Worm (Caenorhabditis elegans) whole organism, young adult: ENCODE measurements around the gene laf-1.
A peak's percentile ranks its signal among the peaks of the same experiment; 100 is the strongest.

ENCODE experiments used
- D2030.7 ChIP-seq: fragments of 200-800 bp; sonication (Bioruptor generic); IDR thresholded peaks from 2 replicates; pipeline ENCODE4 v1.3.6; 2022; ENCODE audit warnings: missing genetic modification reagents, missing genetic modification characterization, missing compliant biosample characterization
- F22D6.2 ChIP-seq: sonication (generic microtip); optimal IDR thresholded peaks from 2 replicates; lab custom pipeline; 2016; ENCODE audit warnings: mild to moderate bottlenecking, missing genetic modification characterization, missing compliant biosample characterization
- F49E8.2 ChIP-seq: sonication (generic microtip); optimal IDR thresholded peaks from 3 replicates; lab custom pipeline; 2017; ENCODE audit warnings: missing genetic modification characterization, mild to moderate bottlenecking, missing compliant biosample characterization, antibody characterized with exemption, moderate library complexity; ENCODE audit not compliant: insufficient read depth
- F55B11.4 ChIP-seq: sonication (generic microtip); optimal IDR thresholded peaks from 2 replicates; lab custom pipeline; 2016; ENCODE audit warnings: missing compliant biosample characterization, missing genetic modification characterization, borderline replicate concordance; ENCODE audit not compliant: insufficient read depth
- F57C9.4 ChIP-seq: sonication (generic microtip); optimal IDR thresholded peaks from 2 replicates; lab custom pipeline; 2017; ENCODE audit warnings: mild to moderate bottlenecking, missing genetic modification characterization, missing compliant biosample characterization
- K12H6.12 ChIP-seq: fragments of 200-800 bp; sonication (Bioruptor generic); optimal IDR thresholded peaks from 2 replicates; lab custom pipeline; 2018; ENCODE audit warnings: mild to moderate bottlenecking, missing genetic modification characterization, missing compliant biosample characterization
- T07F8.4 ChIP-seq: sonication (generic microtip); optimal IDR thresholded peaks from 2 replicates; lab custom pipeline; 2016; ENCODE audit warnings: mild to moderate bottlenecking, missing genetic modification characterization, moderate library complexity, missing compliant biosample characterization
- Y79H2A.3 ChIP-seq: fragments of 200-800 bp; sonication (Bioruptor generic); conservative IDR thresholded peaks from 2 replicates; pipeline ENCODE4 v1.3.6; 2022; ENCODE audit warnings: missing genetic modification reagents, missing genetic modification characterization, missing compliant biosample characterization
- ZK185.1 ChIP-seq: sonication (generic microtip); optimal IDR thresholded peaks from 2 replicates; lab custom pipeline; 2016; ENCODE audit warnings: mild to moderate bottlenecking, missing genetic modification characterization, missing compliant biosample characterization; ENCODE audit not compliant: poor library complexity, severe bottlenecking
- akir-1 ChIP-seq: fragments of 200-800 bp; sonication (Bioruptor generic); optimal IDR thresholded peaks from 2 replicates; lab custom pipeline; 2018; ENCODE audit warnings: mild to moderate bottlenecking, missing genetic modification characterization, moderate library complexity, missing compliant biosample characterization
- aptf-2 ChIP-seq: fragments of 200-800 bp; sonication (Bioruptor generic); conservative IDR thresholded peaks from 2 replicates; pipeline ENCODE4 v1.3.6; 2022; ENCODE audit warnings: missing genetic modification reagents, missing genetic modification characterization, missing compliant biosample characterization
- atf-7 ChIP-seq: sonication (generic microtip); optimal IDR thresholded peaks from 2 replicates; lab custom pipeline; 2017; ENCODE audit warnings: mild to moderate bottlenecking, missing genetic modification characterization, missing compliant biosample characterization
- athp-1 ChIP-seq: sonication (generic microtip); optimal IDR thresholded peaks from 2 replicates; lab custom pipeline; 2017; ENCODE audit warnings: mild to moderate bottlenecking, missing genetic modification characterization, missing compliant biosample characterization
- attf-5 ChIP-seq: fragments of 200-800 bp; sonication (Bioruptor generic); optimal IDR thresholded peaks from 2 replicates; lab custom pipeline; 2018; ENCODE audit warnings: mild to moderate bottlenecking, missing genetic modification characterization, missing compliant biosample characterization
- attf-6 ChIP-seq: fragments of 200-800 bp; sonication (Bioruptor generic); IDR thresholded peaks from 2 replicates; pipeline ENCODE4 v1.3.6; 2022; ENCODE audit warnings: missing genetic modification reagents, missing genetic modification characterization, missing compliant biosample characterization
- bed-1 ChIP-seq: fragments of 200-800 bp; sonication (Bioruptor generic); IDR thresholded peaks from 2 replicates; pipeline ENCODE4 v1.3.6; 2022; ENCODE audit warnings: missing genetic modification reagents, missing genetic modification characterization, missing compliant biosample characterization
- chd-7 ChIP-seq: sonication (generic microtip); optimal IDR thresholded peaks from 2 replicates; lab custom pipeline; 2016; ENCODE audit warnings: mild to moderate bottlenecking, missing genetic modification characterization, moderate library complexity, missing compliant biosample characterization
- efl-1 ChIP-seq: fragments of 150-350 bp; optimal IDR thresholded peaks from 2 replicates; lab custom pipeline; 2014; ENCODE audit warnings: missing biosample characterization, missing genetic modification reagents, missing genetic modification characterization
- ets-4 ChIP-seq: fragments of 200-800 bp; sonication (Bioruptor generic); optimal IDR thresholded peaks from 2 replicates; lab custom pipeline; 2018; ENCODE audit warnings: mild to moderate bottlenecking, missing genetic modification characterization, missing compliant biosample characterization
- hmg-1.2 ChIP-seq: fragments of 200-800 bp; sonication (Bioruptor generic); IDR thresholded peaks from 2 replicates; pipeline ENCODE4 v1.3.6; 2022; ENCODE audit warnings: missing genetic modification reagents, missing genetic modification characterization, missing compliant biosample characterization
- hsf-1 ChIP-seq: fragments of 200-800 bp; sonication (Bioruptor generic); IDR thresholded peaks from 2 replicates; pipeline ENCODE4 v1.3.6; 2022; ENCODE audit warnings: missing genetic modification reagents, missing genetic modification characterization, missing compliant biosample characterization
- lag-1 ChIP-seq: fragments of 200-800 bp; sonication (Bioruptor generic); IDR thresholded peaks from 2 replicates; pipeline ENCODE4 v1.3.6; 2022; ENCODE audit warnings: missing genetic modification reagents, missing genetic modification characterization, missing compliant biosample characterization
- let-607 ChIP-seq, 2 experiments: fragments of 200-800 bp in 1 of 2; sonication (Bioruptor generic) in 1 of 2; sonication (generic microtip) in 1 of 2; optimal IDR thresholded peaks; 2 replicates each; lab custom pipeline; 2016 to 2018; ENCODE audit warnings: mild to moderate bottlenecking in 2 of 2, missing compliant biosample characterization in 2 of 2, missing genetic modification characterization in 2 of 2, moderate library complexity in 2 of 2, missing genotype in 1 of 2
- lin-26 ChIP-seq: fragments of 200-800 bp; sonication (Bioruptor generic); IDR thresholded peaks from 2 replicates; pipeline ENCODE4 v1.3.6; 2022; ENCODE audit warnings: missing genetic modification reagents, missing genetic modification characterization, missing compliant biosample characterization
- lsl-1 ChIP-seq: fragments of 200-800 bp; sonication (Bioruptor generic); optimal IDR thresholded peaks from 2 replicates; lab custom pipeline; 2018; ENCODE audit warnings: mild to moderate bottlenecking, missing genetic modification characterization, moderate library complexity, missing compliant biosample characterization
- madf-10 ChIP-seq: sonication (generic microtip); optimal IDR thresholded peaks from 2 replicates; lab custom pipeline; 2016; ENCODE audit warnings: mild to moderate bottlenecking, missing genetic modification characterization, missing compliant biosample characterization
- madf-3 ChIP-seq: fragments of 200-800 bp; sonication (Bioruptor generic); IDR thresholded peaks from 2 replicates; pipeline ENCODE4 v1.3.6; 2022; ENCODE audit warnings: missing genetic modification reagents, missing genetic modification characterization, missing compliant biosample characterization
- mcd-1 ChIP-seq: fragments of 200-800 bp; sonication (Bioruptor generic); IDR thresholded peaks from 2 replicates; pipeline ENCODE4 v1.3.6; 2022; ENCODE audit warnings: missing genetic modification reagents, missing genetic modification characterization, missing compliant biosample characterization
- mel-28 ChIP-seq: sonication (generic microtip); optimal IDR thresholded peaks from 2 replicates; lab custom pipeline; 2016; ENCODE audit warnings: borderline replicate concordance, mild to moderate bottlenecking, missing genetic modification characterization, missing compliant biosample characterization
- nfya-1 ChIP-seq: sonication (generic microtip); optimal IDR thresholded peaks from 2 replicates; lab custom pipeline; 2017; ENCODE audit warnings: antibody characterized with exemption, missing compliant biosample characterization, missing genetic modification characterization, borderline replicate concordance; ENCODE audit not compliant: insufficient read depth
- nfya-2 ChIP-seq: fragments of 200-800 bp; sonication (Bioruptor generic); IDR thresholded peaks from 2 replicates; pipeline ENCODE4 v1.3.6; 2022; ENCODE audit warnings: missing genetic modification reagents, missing genetic modification characterization, missing compliant biosample characterization
- nfyb-1 ChIP-seq: fragments of 200-800 bp; sonication (Bioruptor generic); IDR thresholded peaks from 2 replicates; pipeline ENCODE4 v1.3.6; 2022; ENCODE audit warnings: missing genetic modification reagents, missing genetic modification characterization, missing compliant biosample characterization
- nhr-179 ChIP-seq: sonication (generic microtip); optimal IDR thresholded peaks from 2 replicates; lab custom pipeline; 2016; ENCODE audit warnings: mild to moderate bottlenecking, missing genetic modification characterization, missing compliant biosample characterization
- rcor-1 ChIP-seq: fragments of 200-800 bp; sonication (Bioruptor generic); IDR thresholded peaks from 2 replicates; pipeline ENCODE4 v1.3.6; 2022; ENCODE audit warnings: missing genetic modification reagents, missing genetic modification characterization, missing compliant biosample characterization
- rec-8 ChIP-seq, 2 experiments: sonication (generic microtip); optimal IDR thresholded peaks; 2 replicates each; lab custom pipeline; 2016; ENCODE audit warnings: mild to moderate bottlenecking in 2 of 2, missing genetic modification characterization in 2 of 2, missing genetic modification reagents in 2 of 2, missing genotype in 2 of 2, missing biosample characterization in 1 of 2, missing compliant biosample characterization in 1 of 2, moderate library complexity in 1 of 2
- sdz-38 ChIP-seq: sonication (generic microtip); optimal IDR thresholded peaks from 2 replicates; lab custom pipeline; 2016; ENCODE audit warnings: missing genotype, missing genetic modification characterization, missing compliant biosample characterization
- snpc-1.1 ChIP-seq: sonication (generic microtip); optimal IDR thresholded peaks from 2 replicates; lab custom pipeline; 2017; ENCODE audit warnings: missing genetic modification characterization, mild to moderate bottlenecking, missing compliant biosample characterization, antibody characterized with exemption, moderate library complexity, missing genotype, missing genetic modification reagents; ENCODE audit not compliant: insufficient read depth
- snpc-3.4 ChIP-seq: sonication (generic microtip); optimal IDR thresholded peaks from 2 replicates; lab custom pipeline; 2017; ENCODE audit warnings: missing genetic modification characterization, mild to moderate bottlenecking, missing compliant biosample characterization, antibody characterized with exemption, moderate library complexity, missing genotype, missing genetic modification reagents
- snpc-4 ChIP-seq, 5 experiments: fragments of 150-350 bp in 1 of 5; sonication (generic microtip) in 4 of 5; optimal IDR thresholded peaks; 2 replicates each; lab custom pipeline; 2014 to 2018; ENCODE audit warnings: missing genetic modification characterization in 5 of 5, missing biosample characterization in 3 of 5, antibody characterized with exemption in 2 of 5, mild to moderate bottlenecking in 2 of 5, missing compliant biosample characterization in 2 of 5, missing genotype in 2 of 5, moderate library complexity in 2 of 5, missing genetic modification reagents in 1 of 5
- sptf-2 ChIP-seq: fragments of 200-800 bp; sonication (Bioruptor generic); optimal IDR thresholded peaks from 2 replicates; lab custom pipeline; 2018; ENCODE audit warnings: mild to moderate bottlenecking, missing genetic modification characterization, missing compliant biosample characterization
- tbx-9 ChIP-seq: sonication (generic microtip); optimal IDR thresholded peaks from 2 replicates; lab custom pipeline; 2016; ENCODE audit warnings: borderline replicate concordance, missing genetic modification characterization, inconsistent platforms, missing compliant biosample characterization
- tlf-1 ChIP-seq: fragments of 200-800 bp; sonication (Bioruptor generic); optimal IDR thresholded peaks from 2 replicates; lab custom pipeline; 2018; ENCODE audit warnings: mild to moderate bottlenecking, missing genetic modification characterization, missing compliant biosample characterization
- unc-130 ChIP-seq: sonication (generic microtip); optimal IDR thresholded peaks from 2 replicates; lab custom pipeline; 2016; ENCODE audit warnings: missing genetic modification reagents, missing genetic modification characterization, missing compliant biosample characterization
- xnd-1 ChIP-seq: sonication (generic microtip); optimal IDR thresholded peaks from 2 replicates; lab custom pipeline; 2016; ENCODE audit warnings: missing genotype, missing genetic modification reagents, missing genetic modification characterization, missing compliant biosample characterization
- zim-3 ChIP-seq: sonication (generic microtip); optimal IDR thresholded peaks from 2 replicates; lab custom pipeline; 2017; ENCODE audit warnings: mild to moderate bottlenecking, missing genetic modification characterization, moderate library complexity, missing compliant biosample characterization
- ztf-28 ChIP-seq: fragments of 200-800 bp; sonication (Bioruptor generic); IDR thresholded peaks from 2 replicates; pipeline ENCODE4 v1.3.6; 2022; ENCODE audit warnings: missing genetic modification reagents, missing genetic modification characterization, missing compliant biosample characterization

The laf-1 gene

DNA sequence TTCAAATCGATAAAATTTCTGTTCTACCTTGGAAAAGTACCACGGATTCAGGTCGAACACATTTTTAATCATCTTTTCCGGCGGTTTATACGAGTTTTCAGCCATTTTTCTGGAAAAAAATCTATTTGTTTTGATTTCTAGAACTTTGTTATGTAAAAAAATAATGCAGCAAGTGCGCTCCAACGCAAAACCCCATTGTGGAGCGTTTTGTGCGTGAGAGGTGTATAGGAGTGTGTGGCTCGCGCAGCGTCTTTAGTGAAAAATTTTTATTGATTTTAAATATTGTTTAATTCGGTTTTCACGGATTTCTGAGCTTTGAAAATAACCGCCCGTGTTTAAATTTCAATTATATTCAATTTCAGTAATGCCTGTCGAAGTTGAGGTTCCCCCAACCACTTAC is 7.0 kb upstream of the laf-1 start, which contains the start of gene Y71H2AM.20 (continued):
- TF ChIP-seq sdz-38 (tag; lab: Kevin White, UChicago), result no peak
- TF ChIP-seq atf-7 (tag; lab: Kevin White, UChicago), result peak; percentile 56
- peak; percentile 90 for TF ChIP-seq nfyb-1 (GFP tag; lab: Robert Waterston, UW)
- TF ChIP-seq rcor-1, result peak; percentile 84
- peak; percentile 98 for TF ChIP-seq mcd-1 (GFP tag; lab: Robert Waterston, UW)
- no peak for TF ChIP-seq akir-1 (GFP tag; lab: Kevin White, UChicago)
- peak; percentile 76; the same call in 1 of the 2 replicates for TF ChIP-seq lin-26 (GFP tag; lab: Robert Waterston, UW)
- TF ChIP-seq snpc-1.1 (tag; lab: Kevin White, UChicago), result peak; percentile 71
- TF ChIP-seq hsf-1 (GFP tag; lab: Robert Waterston, UW), result peak; percentile 76; the same call in 1 of the 2 replicates
- TF ChIP-seq lsl-1 (GFP tag; lab: Kevin White, UChicago), result peak; percentile 92
- TF ChIP-seq attf-5 (GFP tag; lab: Kevin White, UChicago), result peak; percentile 100
- peak; percentile 67 for TF ChIP-seq chd-7
- peak; percentile 92 for TF ChIP-seq tlf-1 (GFP tag; lab: Kevin White, UChicago)
- no peak for TF ChIP-seq zim-3 (tag; lab: Kevin White, UChicago)
- 0 out of 2 replicates have a peak, but pooled peaks have one; percentile 8 for TF ChIP-seq aptf-2
- no peak for TF ChIP-seq tbx-9 (tag; lab: Kevin White, UChicago)
- TF ChIP-seq snpc-4 (GFP tag; optimal IDR thresholded peaks at IDR 0.05; lab: Kevin White, UChicago), result peak; percentile 51
- TF ChIP-seq snpc-4 (tag; optimal IDR thresholded peaks at IDR 0.05; lab: Kevin White, UChicago), result peak; percentile 70 to 90 (median 83)
- TF ChIP-seq K12H6.12 (tag; lab: Kevin White, UChicago), result peak; percentile 91
- peak; percentile 85 for TF ChIP-seq F49E8.2 (tag; lab: Kevin White, UChicago)
- TF ChIP-seq nfya-1, result no peak
- no peak for TF ChIP-seq nfya-2 (GFP tag; lab: Robert Waterston, UW)
- peak; percentile 44 to 64 for TF ChIP-seq let-607 (tag; optimal IDR thresholded peaks at IDR 0.05; lab: Kevin White, UChicago)
- peak; percentile 74; the same call in 1 of the 2 replicates for TF ChIP-seq Y79H2A.3 (GFP tag; lab: Robert Waterston, UW)
- TF ChIP-seq madf-3 (GFP tag; lab: Robert Waterston, UW), result peak; percentile 96
- no peak for TF ChIP-seq ets-4 (GFP tag; lab: Kevin White, UChicago)
- no peak for TF ChIP-seq F57C9.4 (tag; lab: Kevin White, UChicago)
- no peak for TF ChIP-seq mel-28 (tag; lab: Kevin White, UChicago)
- peak; percentile 35 for TF ChIP-seq unc-130 (GFP tag; lab: Kevin White, UChicago)
- TF ChIP-seq madf-10 (tag; lab: Kevin White, UChicago), result peak; percentile 87
- TF ChIP-seq snpc-3.4, result peak; percentile 96
- TF ChIP-seq nhr-179 (tag; lab: Kevin White, UChicago), result no peak
- TF ChIP-seq athp-1 (tag; lab: Kevin White, UChicago), result peak; percentile 98
- peak; percentile 49 for TF ChIP-seq xnd-1 (tag; lab: Kevin White, UChicago)
- no peak for TF ChIP-seq lag-1
- TF ChIP-seq hmg-1.2 (GFP tag; lab: Robert Waterston, UW), result peak; percentile 76
- no peak for TF ChIP-seq F55B11.4 (tag; lab: Kevin White, UChicago)
- TF ChIP-seq D2030.7 (GFP tag; lab: Robert Waterston, UW), result peak; percentile 93
- TF ChIP-seq ZK185.1 (tag; lab: Kevin White, UChicago), result peak; percentile 93
- TF ChIP-seq rec-8 (tag; optimal IDR thresholded peaks at IDR 0.05; lab: Kevin White, UChicago), result peak in 1 of 2 experiments; percentile 13
- TF ChIP-seq efl-1 (GFP tag; lab: Kevin White, UChicago), result peak; percentile 86
- TF ChIP-seq bed-1 (GFP tag; lab: Robert Waterston, UW), result no peak
- no peak for TF ChIP-seq sptf-2 (GFP tag; lab: Kevin White, UChicago)
- peak; percentile 82; the same call in 1 of the 2 replicates for TF ChIP-seq ztf-28
- peak; percentile 39 for TF ChIP-seq F22D6.2
- peak; percentile 45 for TF ChIP-seq T07F8.4 (tag; lab: Kevin White, UChicago)
- 0 out of 2 replicates have a peak, but pooled peaks have one; percentile 16 for TF ChIP-seq attf-6 (GFP tag; lab: Robert Waterston, UW)
